Fruit fly (Drosophila melanogaster): Measurements from ENCODE around the gene TTLL6B.

Gene TTLL6B

dm6 chr3R:27247892-27248291, 2.9 kb downstream of the TTLL6B start, which contains the start of gene CG5984:
Gene CG5984, minus strand, starts transcription at chr3R:27247992.
- no peak for TF ChIP-seq CG8301 (tag; optimal IDR thresholded peaks at IDR 0.05)
- no peak for TF ChIP-seq CG8159 (tag; optimal IDR thresholded peaks at IDR 0.05)
- TF ChIP-seq CG32121 (GFP tag; IDR thresholded peaks at IDR 0.05): no peak
- TF ChIP-seq Ets98B (GFP tag; IDR thresholded peaks at IDR 0.05): no peak
- no peak for TF ChIP-seq CG13204 (GFP tag; optimal IDR thresholded peaks at IDR 0.05)
- no peak for TF ChIP-seq CG12605 (GFP tag; IDR thresholded peaks at IDR 0.05)
- no peak for TF ChIP-seq CG14655 (GFP tag; optimal IDR thresholded peaks at IDR 0.05)
- no peak for TF ChIP-seq fd96Ca (GFP tag; IDR thresholded peaks at IDR 0.05)
- TF ChIP-seq CG4496 (GFP tag; IDR thresholded peaks at IDR 0.05): no peak

- TF ChIP-seq Pif1A (GFP tag; optimal IDR thresholded peaks at IDR 0.05): peak; percentile 5
- TF ChIP-seq CG17806 (tag; optimal IDR thresholded peaks at IDR 0.05): peak; percentile 69
- TF ChIP-seq CG34367 (tag; optimal IDR thresholded peaks at IDR 0.05): peak; percentile 68
- TF ChIP-seq CG32121 (GFP tag; IDR thresholded peaks at IDR 0.05): peak; percentile 49
- peak; percentile 48; the same call in 1 of the 3 replicates for TF ChIP-seq CG4496 (GFP tag; IDR thresholded peaks at IDR 0.05)
- no peak for TF ChIP-seq Snoo (tag; optimal IDR thresholded peaks at IDR 0.05)
- peak; percentile 83 for TF ChIP-seq CG9948 (tag; optimal IDR thresholded peaks at IDR 0.05)
- peak; percentile 10 for TF ChIP-seq CG13204 (GFP tag; optimal IDR thresholded peaks at IDR 0.05)
- peak; percentile 80 for TF ChIP-seq CG15710 (tag; optimal IDR thresholded peaks at IDR 0.05)
- TF ChIP-seq Pif1B (GFP tag; optimal IDR thresholded peaks at IDR 0.05): no peak
- TF ChIP-seq Ets98B (GFP tag; IDR thresholded peaks at IDR 0.05): no peak
- peak; percentile 81 for TF ChIP-seq CG8301 (tag; optimal IDR thresholded peaks at IDR 0.05)
- peak; percentile 64 for TF ChIP-seq CG12605 (GFP tag; IDR thresholded peaks at IDR 0.05)
- peak; percentile 87 for TF ChIP-seq CG8159 (tag; optimal IDR thresholded peaks at IDR 0.05)
Measured at dm6 chr3R:27246264-27246663, 4.5 kb downstream of the TTLL6B start.

- TF ChIP-seq fd96Ca (GFP tag; IDR thresholded peaks at IDR 0.05): no peak
- TF ChIP-seq CG4496 (GFP tag; IDR thresholded peaks at IDR 0.05): no peak
- TF ChIP-seq CG13204 (GFP tag; optimal IDR thresholded peaks at IDR 0.05): no peak
- TF ChIP-seq CG32121 (GFP tag; IDR thresholded peaks at IDR 0.05): 0 out of 2 replicates have a peak, but pooled peaks have one; percentile 25
- TF ChIP-seq CG10348 (GFP tag; IDR thresholded peaks at IDR 0.05): no peak
- TF ChIP-seq rn (GFP tag; IDR thresholded peaks at IDR 0.05): no peak
Measured at dm6 chr3R:27245401-27245757, 5.4 kb downstream of the TTLL6B start.

- TF ChIP-seq Pif1B (GFP tag; optimal IDR thresholded peaks at IDR 0.05) (peak; percentile 41), CG17806 (tag; optimal IDR thresholded peaks at IDR 0.05) (no peak), gl (tag; optimal IDR thresholded peaks at IDR 0.05) (peak; percentile 26), rn (GFP tag; IDR thresholded peaks at IDR 0.05) (no peak), EcR (GFP tag; optimal IDR thresholded peaks at IDR 0.05) (peak; percentile 54), Snoo (tag; optimal IDR thresholded peaks at IDR 0.05) (peak; percentile 26), CG13204 (GFP tag; optimal IDR thresholded peaks at IDR 0.05) (peak; percentile 82), fd96Ca (GFP tag; IDR thresholded peaks at IDR 0.05) (0 out of 3 replicates have a peak, but pooled peaks have one; percentile 17), Ets98B (GFP tag; IDR thresholded peaks at IDR 0.05) (peak; percentile 24; the same call in 1 of the 2 replicates)
Measured at dm6 chr3R:27244742-27245400, 5.9 kb downstream of the TTLL6B start, which contains the start of gene CG18766. Gene CG18766, minus strand, starts transcription at chr3R:27245249.

dm6 chr3R:27244412-27244741, 6.4 kb downstream of the TTLL6B start:
- TF ChIP-seq rn (GFP tag; IDR thresholded peaks at IDR 0.05) (no peak), fd96Ca (GFP tag; IDR thresholded peaks at IDR 0.05) (no peak; the same call in 2 of the 3 replicates), CG17806 (tag; optimal IDR thresholded peaks at IDR 0.05) (no peak), EcR (GFP tag; optimal IDR thresholded peaks at IDR 0.05) (no peak), Pif1A (GFP tag; optimal IDR thresholded peaks at IDR 0.05) (no peak), CG34367 (tag; optimal IDR thresholded peaks at IDR 0.05) (no peak), CG12605 (GFP tag; IDR thresholded peaks at IDR 0.05) (no peak), CG10348 (GFP tag; IDR thresholded peaks at IDR 0.05) (no peak)

dm6 chr3R:27240967-27241366, 9.8 kb downstream of the TTLL6B start, which contains the start of gene CG17991:
Gene CG17991, plus strand, starts transcription at chr3R:27241267.
- TF ChIP-seq EcR (GFP tag; optimal IDR thresholded peaks at IDR 0.05): no peak
- TF ChIP-seq Pif1A (GFP tag; optimal IDR thresholded peaks at IDR 0.05): no peak
- no peak for TF ChIP-seq CG14655 (GFP tag; optimal IDR thresholded peaks at IDR 0.05)
- no peak for TF ChIP-seq gl (tag; optimal IDR thresholded peaks at IDR 0.05)

- TF ChIP-seq CG12605 (GFP tag; IDR thresholded peaks at IDR 0.05): 0 out of 2 replicates have a peak, but pooled peaks have one; percentile 6
- TF ChIP-seq CG13204 (GFP tag; optimal IDR thresholded peaks at IDR 0.05): no peak
- no peak for TF ChIP-seq CG34367 (tag; optimal IDR thresholded peaks at IDR 0.05)
- TF ChIP-seq CG4496 (GFP tag; IDR thresholded peaks at IDR 0.05): 0 out of 3 replicates have a peak, but pooled peaks have one; percentile 15
- TF ChIP-seq fd96Ca (GFP tag; IDR thresholded peaks at IDR 0.05): no peak
- no peak for TF ChIP-seq CG8159 (tag; optimal IDR thresholded peaks at IDR 0.05)
Measured at dm6 chr3R:27238438-27239301, 12.1 kb downstream of the TTLL6B start, which contains the start of the genes CG31064 and PolA2. Gene CG31064, minus strand, starts transcription at chr3R:27239085. Gene PolA2, plus strand, starts transcription at chr3R:27239163.
